Worm (Caenorhabditis elegans) whole organism, L2 larva: ENCODE results near the gene Y62E10A.23.

Source experiments
- R02D3.7 ChIP-seq: fragments of 150-350 bp; optimal IDR thresholded peaks from 2 replicates; lab custom pipeline; 2014; ENCODE audit warnings: missing biosample characterization, missing genetic modification characterization
- alr-1 ChIP-seq: fragments of 150-350 bp; optimal IDR thresholded peaks from 2 replicates; lab custom pipeline; 2014; ENCODE audit warnings: missing biosample characterization, missing genetic modification characterization
- ama-1 ChIP-seq: fragments of 150-350 bp; optimal IDR thresholded peaks from 2 replicates; lab custom pipeline; 2018; ENCODE audit warnings: inconsistent platforms
- elt-3 ChIP-seq: sonication (generic microtip); optimal IDR thresholded peaks from 2 replicates; lab custom pipeline; 2017; ENCODE audit warnings: missing biosample characterization, missing genetic modification characterization
- fos-1 ChIP-seq: fragments of 150-350 bp; optimal IDR thresholded peaks from 2 replicates; lab custom pipeline; 2014; ENCODE audit warnings: missing biosample characterization, missing genetic modification characterization
- lin-11 ChIP-seq: fragments of 150-350 bp; sonication (generic microtip); optimal IDR thresholded peaks from 2 replicates; lab custom pipeline; 2014; ENCODE audit warnings: missing biosample characterization, missing genetic modification characterization, inconsistent platforms, mixed read lengths
- lin-39 ChIP-seq: fragments of 150-350 bp; optimal IDR thresholded peaks from 2 replicates; lab custom pipeline; 2014; ENCODE audit warnings: missing biosample characterization, missing genetic modification reagents, missing genetic modification characterization
- nhr-237 ChIP-seq: fragments of 150-350 bp; optimal IDR thresholded peaks from 2 replicates; lab custom pipeline; 2014; ENCODE audit warnings: missing biosample characterization, missing genetic modification characterization
- nhr-6 ChIP-seq: fragments of 150-350 bp; optimal IDR thresholded peaks from 2 replicates; lab custom pipeline; 2014; ENCODE audit warnings: missing biosample characterization, missing genetic modification characterization
- skn-1 ChIP-seq: sonication (generic microtip); optimal IDR thresholded peaks from 2 replicates; lab custom pipeline; 2017; ENCODE audit warnings: missing biosample characterization, missing genetic modification characterization
- unc-39 ChIP-seq: fragments of 150-350 bp; optimal IDR thresholded peaks from 2 replicates; lab custom pipeline; 2014; ENCODE audit warnings: missing biosample characterization, missing genetic modification characterization

DNA sequence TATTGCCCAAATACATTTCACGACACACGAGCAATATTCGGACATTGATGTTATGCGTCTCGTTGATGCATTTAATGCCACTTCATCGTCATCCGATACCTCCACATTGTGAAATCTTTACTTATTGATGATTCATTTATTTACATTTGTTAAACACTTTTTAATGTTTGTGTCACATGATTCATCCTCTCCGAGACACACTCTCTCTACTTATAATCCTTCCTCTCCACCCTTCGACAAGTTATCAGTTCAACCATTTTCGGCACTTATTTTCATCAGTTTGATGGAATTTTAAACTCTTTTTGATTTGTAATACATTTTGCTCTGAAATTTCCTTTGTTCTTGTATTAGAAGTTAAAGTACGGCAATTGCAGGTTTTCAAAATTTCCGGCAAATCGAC is 40.0 kb upstream of the Y62E10A.23 start:
- no peak for TF ChIP-seq alr-1
- TF ChIP-seq nhr-237 (tag; lab: Kevin White, UChicago), result no peak
- peak; percentile 73 for TF ChIP-seq fos-1
- no peak for TF ChIP-seq R02D3.7 (tag; lab: Kevin White, UChicago)
- no peak for TF ChIP-seq nhr-6 (tag; lab: Kevin White, UChicago)
- no peak for TF ChIP-seq skn-1 (tag; lab: Kevin White, UChicago)
- no peak for TF ChIP-seq lin-39 (tag; lab: Kevin White, UChicago)
- TF ChIP-seq unc-39, result no peak
- TF ChIP-seq elt-3 (tag; lab: Kevin White, UChicago), result no peak
- no peak for TF ChIP-seq lin-11 (tag; lab: Kevin White, UChicago)
- TF ChIP-seq ama-1, result no peak
